Worm (Caenorhabditis elegans) whole organism, L2 larva: ENCODE measurements around the gene rab-14.
A peak's percentile ranks its signal among the peaks of the same experiment; 100 is the strongest.

Experiments used
- ZK546.5 ChIP-seq: sonication (generic microtip); optimal IDR thresholded peaks from 2 replicates; lab custom pipeline; 2017; ENCODE audit warnings: missing biosample characterization, missing genetic modification characterization
- alr-1 ChIP-seq: fragments of 150-350 bp; optimal IDR thresholded peaks from 2 replicates; lab custom pipeline; 2014; ENCODE audit warnings: missing biosample characterization, missing genetic modification characterization
- ama-1 ChIP-seq: fragments of 150-350 bp; optimal IDR thresholded peaks from 2 replicates; lab custom pipeline; 2018; ENCODE audit warnings: inconsistent platforms
- ceh-82 ChIP-seq: fragments of 150-350 bp; optimal IDR thresholded peaks from 2 replicates; lab custom pipeline; 2014; ENCODE audit warnings: missing biosample characterization, missing genetic modification characterization
- egl-27 ChIP-seq: sonication (generic microtip); optimal IDR thresholded peaks from 3 replicates; lab custom pipeline; 2017; ENCODE audit warnings: missing biosample characterization, missing genetic modification reagents, missing genetic modification characterization
- fos-1 ChIP-seq: fragments of 150-350 bp; optimal IDR thresholded peaks from 2 replicates; lab custom pipeline; 2014; ENCODE audit warnings: missing biosample characterization, missing genetic modification characterization
- gmeb-1 ChIP-seq: fragments of 150-350 bp; optimal IDR thresholded peaks from 2 replicates; lab custom pipeline; 2014; ENCODE audit warnings: missing biosample characterization, missing genetic modification characterization
- mab-5 ChIP-seq: fragments of 150-350 bp; optimal IDR thresholded peaks from 2 replicates; lab custom pipeline; 2014; ENCODE audit warnings: missing biosample characterization, missing genetic modification characterization
- nhr-10 ChIP-seq: sonication (generic microtip); optimal IDR thresholded peaks from 2 replicates; lab custom pipeline; 2017; ENCODE audit warnings: missing biosample characterization, missing genetic modification characterization
- nhr-21 ChIP-seq: fragments of 150-350 bp; optimal IDR thresholded peaks from 2 replicates; lab custom pipeline; 2014; ENCODE audit warnings: missing biosample characterization, missing genetic modification characterization
- skn-1 ChIP-seq: sonication (generic microtip); optimal IDR thresholded peaks from 2 replicates; lab custom pipeline; 2017; ENCODE audit warnings: missing biosample characterization, missing genetic modification characterization
- unc-62 ChIP-seq: fragments of 150-350 bp; optimal IDR thresholded peaks from 2 replicates; lab custom pipeline; 2014; ENCODE audit warnings: missing biosample characterization, missing genetic modification reagents, missing genetic modification characterization
- ztf-11 ChIP-seq: sonication (generic microtip); optimal IDR thresholded peaks from 2 replicates; lab custom pipeline; 2017; ENCODE audit warnings: missing biosample characterization, missing genetic modification characterization
- ztf-4 ChIP-seq: fragments of 150-350 bp; optimal IDR thresholded peaks from 2 replicates; lab custom pipeline; 2014; ENCODE audit warnings: missing biosample characterization, missing genetic modification characterization

ce11 chrX:15617168-15617567 is 10.7 kb upstream of the rab-14 start:
- TF ChIP-seq ceh-82 = no peak
- no peak for TF ChIP-seq skn-1
- no peak for TF ChIP-seq egl-27
- no peak for TF ChIP-seq nhr-21 (tag; lab: Kevin White, UChicago)
- TF ChIP-seq gmeb-1 (tag; lab: Kevin White, UChicago) = no peak
- no peak for TF ChIP-seq alr-1 (tag; lab: Kevin White, UChicago)
- no peak for TF ChIP-seq ztf-11 (tag; lab: Kevin White, UChicago)
- TF ChIP-seq ama-1 (lab: Kevin White, UChicago) = no peak
- TF ChIP-seq ztf-4 (tag; lab: Kevin White, UChicago) = no peak
- no peak for TF ChIP-seq mab-5
- no peak for TF ChIP-seq unc-62 (GFP tag; lab: Kevin White, UChicago)
- peak; percentile 18 for TF ChIP-seq fos-1 (tag; lab: Kevin White, UChicago)
- no peak for TF ChIP-seq ZK546.5 (tag; lab: Kevin White, UChicago)
- no peak for TF ChIP-seq nhr-10 (tag; lab: Kevin White, UChicago)
